Worm (Caenorhabditis elegans) whole organism, young adult: Measurements from ENCODE around the gene clec-150.

Source experiments
- B0261.1 ChIP-seq: sonication (generic microtip); optimal IDR thresholded peaks from 2 replicates; lab custom pipeline; 2016; ENCODE audit warnings: mild to moderate bottlenecking, missing genetic modification characterization, moderate library complexity, missing compliant biosample characterization
- F57A8.1 ChIP-seq: fragments of 200-800 bp; sonication (Bioruptor generic); optimal IDR thresholded peaks from 2 replicates; lab custom pipeline; 2018; ENCODE audit warnings: mild to moderate bottlenecking, missing genetic modification characterization, moderate library complexity, missing compliant biosample characterization
- akir-1 ChIP-seq: fragments of 200-800 bp; sonication (Bioruptor generic); optimal IDR thresholded peaks from 2 replicates; lab custom pipeline; 2018; ENCODE audit warnings: mild to moderate bottlenecking, missing genetic modification characterization, moderate library complexity, missing compliant biosample characterization
- aptf-3 ChIP-seq: fragments of 200-800 bp; sonication (Bioruptor generic); IDR thresholded peaks from 2 replicates; pipeline ENCODE4 v1.3.6; 2022; ENCODE audit warnings: missing genetic modification characterization, missing compliant biosample characterization
- atf-7 ChIP-seq: sonication (generic microtip); optimal IDR thresholded peaks from 2 replicates; lab custom pipeline; 2017; ENCODE audit warnings: mild to moderate bottlenecking, missing genetic modification characterization, missing compliant biosample characterization
- attf-6 ChIP-seq: fragments of 200-800 bp; sonication (Bioruptor generic); IDR thresholded peaks from 2 replicates; pipeline ENCODE4 v1.3.6; 2022; ENCODE audit warnings: missing genetic modification reagents, missing genetic modification characterization, missing compliant biosample characterization
- ceh-58 ChIP-seq: fragments of 200-800 bp; sonication (Bioruptor generic); IDR thresholded peaks from 2 replicates; pipeline ENCODE4 v1.3.6; 2022; ENCODE audit warnings: missing genetic modification characterization, missing compliant biosample characterization
- ceh-79 ChIP-seq: sonication (generic microtip); optimal IDR thresholded peaks from 2 replicates; lab custom pipeline; 2017; ENCODE audit warnings: mild to moderate bottlenecking, missing genetic modification characterization, missing compliant biosample characterization
- chd-7 ChIP-seq: sonication (generic microtip); optimal IDR thresholded peaks from 2 replicates; lab custom pipeline; 2016; ENCODE audit warnings: mild to moderate bottlenecking, missing genetic modification characterization, moderate library complexity, missing compliant biosample characterization
- dox-1 ChIP-seq: fragments of 200-800 bp; sonication (Bioruptor generic); IDR thresholded peaks from 2 replicates; pipeline ENCODE4 v1.3.6; 2022; ENCODE audit warnings: missing genetic modification reagents, missing genetic modification characterization, missing compliant biosample characterization
- dpl-1 ChIP-seq: fragments of 150-350 bp; optimal IDR thresholded peaks from 2 replicates; lab custom pipeline; 2014; ENCODE audit warnings: missing biosample characterization, missing genetic modification reagents, missing genetic modification characterization
- egl-18 ChIP-seq: fragments of 200-800 bp; sonication (Bioruptor generic); IDR thresholded peaks from 2 replicates; pipeline ENCODE4 v1.3.6; 2022; ENCODE audit warnings: missing genetic modification reagents, missing genetic modification characterization, missing compliant biosample characterization
- egrh-3 ChIP-seq: fragments of 200-800 bp; sonication (Bioruptor generic); IDR thresholded peaks from 2 replicates; pipeline ENCODE4 v1.3.6; 2022; ENCODE audit warnings: missing genetic modification reagents, missing genetic modification characterization, missing compliant biosample characterization
- fkh-3 ChIP-seq: sonication (generic microtip); optimal IDR thresholded peaks from 2 replicates; lab custom pipeline; 2016; ENCODE audit warnings: mild to moderate bottlenecking, missing genetic modification characterization, missing compliant biosample characterization
- him-1 ChIP-seq: sonication (generic microtip); optimal IDR thresholded peaks from 2 replicates; lab custom pipeline; 2016; ENCODE audit warnings: missing genotype, missing genetic modification reagents, missing genetic modification characterization, missing compliant biosample characterization
- hmg-1.2 ChIP-seq: fragments of 200-800 bp; sonication (Bioruptor generic); IDR thresholded peaks from 2 replicates; pipeline ENCODE4 v1.3.6; 2022; ENCODE audit warnings: missing genetic modification reagents, missing genetic modification characterization, missing compliant biosample characterization
- hrde-1 ChIP-seq: sonication (generic microtip); optimal IDR thresholded peaks from 2 replicates; lab custom pipeline; 2016; ENCODE audit warnings: missing genetic modification characterization, mild to moderate bottlenecking, missing compliant biosample characterization, moderate library complexity, missing genotype, missing genetic modification reagents, borderline replicate concordance
- let-526 ChIP-seq: fragments of 200-800 bp; sonication (Bioruptor generic); IDR thresholded peaks from 2 replicates; pipeline ENCODE4 v1.3.6; 2022; ENCODE audit warnings: missing genetic modification reagents, missing genetic modification characterization, missing compliant biosample characterization
- lin-35 ChIP-seq, 3 experiments: fragments of 150-350 bp in 2 of 3; sonication (generic microtip) in 1 of 3; optimal IDR thresholded peaks; 2 replicates each; lab custom pipeline; 2014 to 2018; ENCODE audit warnings: missing biosample characterization in 3 of 3, missing genetic modification characterization in 3 of 3, missing genetic modification reagents in 3 of 3
- lin-40 ChIP-seq: sonication (generic microtip); optimal IDR thresholded peaks from 2 replicates; lab custom pipeline; 2016; ENCODE audit warnings: missing genetic modification characterization, mild to moderate bottlenecking, missing compliant biosample characterization, missing genotype, missing genetic modification reagents
- lsl-1 ChIP-seq: fragments of 200-800 bp; sonication (Bioruptor generic); optimal IDR thresholded peaks from 2 replicates; lab custom pipeline; 2018; ENCODE audit warnings: mild to moderate bottlenecking, missing genetic modification characterization, moderate library complexity, missing compliant biosample characterization
- madf-3 ChIP-seq: fragments of 200-800 bp; sonication (Bioruptor generic); IDR thresholded peaks from 2 replicates; pipeline ENCODE4 v1.3.6; 2022; ENCODE audit warnings: missing genetic modification reagents, missing genetic modification characterization, missing compliant biosample characterization
- mcd-1 ChIP-seq: fragments of 200-800 bp; sonication (Bioruptor generic); IDR thresholded peaks from 2 replicates; pipeline ENCODE4 v1.3.6; 2022; ENCODE audit warnings: missing genetic modification reagents, missing genetic modification characterization, missing compliant biosample characterization
- nfyb-1 ChIP-seq: fragments of 200-800 bp; sonication (Bioruptor generic); IDR thresholded peaks from 2 replicates; pipeline ENCODE4 v1.3.6; 2022; ENCODE audit warnings: missing genetic modification reagents, missing genetic modification characterization, missing compliant biosample characterization
- nhr-80 ChIP-seq: sonication (generic microtip); optimal IDR thresholded peaks from 2 replicates; lab custom pipeline; 2016; ENCODE audit warnings: missing genetic modification characterization, missing compliant biosample characterization
- rcor-1 ChIP-seq: fragments of 200-800 bp; sonication (Bioruptor generic); IDR thresholded peaks from 2 replicates; pipeline ENCODE4 v1.3.6; 2022; ENCODE audit warnings: missing genetic modification reagents, missing genetic modification characterization, missing compliant biosample characterization
- repo-1 ChIP-seq: sonication (generic microtip); optimal IDR thresholded peaks from 2 replicates; lab custom pipeline; 2017; ENCODE audit warnings: mild to moderate bottlenecking, missing genetic modification characterization, missing compliant biosample characterization
- rpc-1 ChIP-seq, 2 experiments: fragments of 150-350 bp in 1 of 2; sonication (generic microtip) in 1 of 2; optimal IDR thresholded peaks; 2 replicates each; lab custom pipeline; 2014 to 2018; ENCODE audit warnings: missing biosample characterization in 1 of 2, missing genetic modification characterization in 1 of 2, missing genetic modification reagents in 1 of 2, missing genotype in 1 of 2
- sea-2 ChIP-seq: fragments of 200-800 bp; sonication (Bioruptor generic); IDR thresholded peaks from 2 replicates; pipeline ENCODE4 v1.3.6; 2022; ENCODE audit warnings: missing genetic modification characterization, missing compliant biosample characterization
- tbp1 ChIP-seq: fragments of 200-800 bp; sonication (Bioruptor generic); optimal IDR thresholded peaks from 2 replicates; lab custom pipeline; 2018; ENCODE audit warnings: mild to moderate bottlenecking, missing genetic modification characterization, missing compliant biosample characterization
- unc-130 ChIP-seq: sonication (generic microtip); optimal IDR thresholded peaks from 2 replicates; lab custom pipeline; 2016; ENCODE audit warnings: missing genetic modification reagents, missing genetic modification characterization, missing compliant biosample characterization
- zfh-2 ChIP-seq: fragments of 200-800 bp; sonication (Bioruptor generic); conservative IDR thresholded peaks from 2 replicates; pipeline ENCODE4 v1.3.6; 2022; ENCODE audit warnings: missing genetic modification reagents, missing genetic modification characterization, missing compliant biosample characterization
- ztf-22 ChIP-seq: fragments of 200-800 bp; sonication (Bioruptor generic); optimal IDR thresholded peaks from 2 replicates; lab custom pipeline; 2018; ENCODE audit warnings: mild to moderate bottlenecking, missing genetic modification characterization, moderate library complexity, missing compliant biosample characterization
- ztf-25 ChIP-seq: fragments of 200-800 bp; sonication (Bioruptor generic); IDR thresholded peaks from 2 replicates; pipeline ENCODE4 v1.3.6; 2022; ENCODE audit warnings: missing genetic modification reagents, missing genetic modification characterization, missing compliant biosample characterization

Gene clec-150

ce11 chrIII:978889-979288, 23.6 kb upstream of the clec-150 start:
- TF ChIP-seq dox-1 (GFP tag; lab: Robert Waterston, UW) = peak; percentile 58
- TF ChIP-seq unc-130 (GFP tag; lab: Kevin White, UChicago) = no peak
- no peak for TF ChIP-seq ceh-58 (GFP tag; lab: Robert Waterston, UW)
- peak; percentile 53 for TF ChIP-seq tbp1
- TF ChIP-seq rpc-1 (optimal IDR thresholded peaks at IDR 0.05; lab: Kevin White, UChicago) = no peak
- peak; percentile 38 for TF ChIP-seq rpc-1 (tag; optimal IDR thresholded peaks at IDR 0.05; lab: Kevin White, UChicago)
- peak; percentile 27 for TF ChIP-seq B0261.1
- no peak for TF ChIP-seq ztf-22 (GFP tag; lab: Kevin White, UChicago)
- TF ChIP-seq egrh-3 (GFP tag; lab: Robert Waterston, UW) = peak; percentile 52; the same call in 1 of the 2 replicates
- TF ChIP-seq zfh-2 (GFP tag; lab: Robert Waterston, UW) = peak; percentile 83

DNA sequence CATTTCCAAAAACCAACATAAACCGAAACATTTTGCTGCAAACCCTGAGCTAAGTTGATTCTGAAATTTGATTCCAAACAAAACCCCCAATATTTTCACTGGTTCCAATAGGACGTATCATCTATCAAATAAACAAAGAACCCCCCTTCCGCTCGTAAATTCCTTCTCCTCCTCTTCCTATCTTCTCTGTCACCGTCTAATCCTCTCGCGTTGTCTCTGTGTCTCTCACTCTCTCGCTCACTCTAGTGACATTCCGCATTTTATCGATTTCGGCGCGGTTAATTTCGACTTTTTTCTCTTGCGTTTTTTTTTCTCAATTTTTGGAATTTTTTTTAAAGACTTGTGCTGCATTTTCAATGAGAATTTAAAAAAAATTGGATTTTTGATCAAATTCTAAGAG, 20.5 kb upstream of the clec-150 start:
- TF ChIP-seq nfyb-1 (GFP tag; lab: Robert Waterston, UW) (0 out of 2 replicates have a peak, but pooled peaks have one; percentile 7), lin-40 (no peak), dpl-1 (GFP tag; lab: Kevin White, UChicago) (no peak), chd-7 (tag; lab: Kevin White, UChicago) (no peak), fkh-3 (tag; lab: Kevin White, UChicago) (no peak), hmg-1.2 (GFP tag; lab: Robert Waterston, UW) (peak; percentile 80), hrde-1 (tag; lab: Kevin White, UChicago) (no peak), sea-2 (GFP tag; lab: Robert Waterston, UW) (no peak), nhr-80 (tag; lab: Kevin White, UChicago) (no peak)

DNA sequence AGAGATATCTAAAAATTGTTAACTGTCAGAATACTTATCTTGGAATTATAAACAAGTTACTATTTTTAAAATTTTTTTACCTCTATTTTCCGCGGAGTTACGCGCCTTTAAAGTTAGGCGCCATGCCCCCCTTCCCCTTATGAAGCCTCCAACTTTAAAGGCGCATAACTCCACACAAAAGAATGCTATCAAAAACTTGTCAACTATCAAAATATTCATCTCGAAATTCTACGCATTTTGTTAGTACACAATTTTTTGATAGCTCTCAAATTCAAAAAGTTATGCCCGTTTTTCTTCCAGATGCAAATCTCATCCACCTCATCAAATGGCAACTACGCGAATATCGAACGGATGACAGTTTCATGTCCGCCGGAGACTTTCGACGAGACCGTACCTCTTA, 19.5 kb upstream of the clec-150 start, which contains the start of gene tbc-10:
Gene tbc-10 (plus strand): TSS at position 301 of the 400 bp plus-strand sequence.
- TF ChIP-seq akir-1 (GFP tag; lab: Kevin White, UChicago) = no peak
- no peak for TF ChIP-seq egl-18 (GFP tag; lab: Robert Waterston, UW)
- TF ChIP-seq ztf-25 (GFP tag; lab: Robert Waterston, UW) = no peak
- TF ChIP-seq lin-40 = no peak
- no peak for TF ChIP-seq let-526
- no peak for TF ChIP-seq madf-3 (GFP tag; lab: Robert Waterston, UW)
- no peak for TF ChIP-seq attf-6 (GFP tag; lab: Robert Waterston, UW)
- no peak for TF ChIP-seq ceh-79

DNA sequence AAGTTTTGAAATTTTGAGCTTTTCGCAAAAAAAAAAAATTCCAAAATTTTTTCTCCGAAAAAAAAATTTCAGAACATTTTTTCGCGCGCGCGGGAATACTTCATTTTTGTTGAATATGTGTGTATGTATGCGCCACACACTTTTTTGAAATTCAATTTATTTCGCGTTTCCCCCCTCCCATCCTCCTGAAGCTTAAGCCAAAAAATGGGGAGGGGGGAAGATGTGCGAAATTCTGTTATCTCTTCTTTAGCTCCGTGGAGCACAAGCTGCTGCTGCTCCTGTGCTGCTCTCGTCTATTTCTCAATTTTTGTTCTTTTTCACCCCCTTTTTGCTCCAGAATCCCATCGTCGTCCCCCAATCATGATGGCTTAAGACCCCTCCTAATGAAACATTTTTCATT, 12.9 kb upstream of the clec-150 start:
- 0 out of 2 replicates have a peak, but pooled peaks have one; percentile 30 for TF ChIP-seq zfh-2 (GFP tag; lab: Robert Waterston, UW)
- 0 out of 2 replicates have a peak, but pooled peaks have one; percentile 28 for TF ChIP-seq madf-3 (GFP tag; lab: Robert Waterston, UW)
- no peak for TF ChIP-seq chd-7 (tag; lab: Kevin White, UChicago)
- TF ChIP-seq atf-7 (tag; lab: Kevin White, UChicago) = no peak
- TF ChIP-seq rcor-1 (GFP tag; lab: Robert Waterston, UW) = no peak
- no peak for TF ChIP-seq repo-1 (tag; lab: Kevin White, UChicago)

DNA sequence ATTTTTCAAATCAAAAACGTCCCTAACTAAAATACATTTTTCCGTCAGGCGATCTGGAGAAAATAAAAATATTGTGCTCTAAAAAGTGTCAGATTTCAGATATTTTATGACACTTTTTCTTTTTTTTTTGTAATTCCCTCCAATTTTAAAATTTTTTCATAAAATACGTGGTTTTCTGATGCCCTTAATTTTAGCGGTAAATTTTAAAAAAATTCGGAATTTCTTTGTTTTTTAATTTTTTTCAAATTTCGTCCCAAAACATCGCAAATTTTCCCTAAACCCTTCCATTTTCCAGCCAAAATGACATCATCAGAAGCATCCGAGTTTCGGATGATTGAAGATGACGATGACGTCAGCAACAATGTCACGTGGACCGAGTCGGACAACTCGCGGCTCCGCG, 10.9 kb upstream of the clec-150 start, which contains the start of gene trp-2:
Gene trp-2 (plus strand): TSS at position 301 of the 400 bp plus-strand sequence.
- no peak for TF ChIP-seq attf-6 (GFP tag; lab: Robert Waterston, UW)
- TF ChIP-seq him-1 = no peak
- TF ChIP-seq aptf-3 (GFP tag; lab: Robert Waterston, UW) = no peak
- no peak for TF ChIP-seq lin-35 (GFP tag; optimal IDR thresholded peaks at IDR 0.05; lab: Kevin White, UChicago)
- TF ChIP-seq lsl-1 (GFP tag; lab: Kevin White, UChicago) = no peak
- TF ChIP-seq unc-130 (GFP tag; lab: Kevin White, UChicago) = no peak
- no peak for TF ChIP-seq mcd-1
- TF ChIP-seq repo-1 (tag; lab: Kevin White, UChicago) = no peak
- TF ChIP-seq F57A8.1 = no peak
